Worm (Caenorhabditis elegans) whole organism, L4 larva: ENCODE data around the gene byn-1.

Source experiments
- F49E8.2 ChIP-seq: sonication (generic microtip); optimal IDR thresholded peaks from 2 replicates; lab custom pipeline; 2016; ENCODE audit warnings: missing compliant biosample characterization, mild to moderate bottlenecking, missing genetic modification characterization, borderline replicate concordance
- aha-1 ChIP-seq: fragments of 150-350 bp; peaks from one replicate; lab custom pipeline; 2014; ENCODE audit warnings: missing biosample characterization, missing genetic modification characterization
- nhr-77 ChIP-seq: fragments of 150-350 bp; optimal IDR thresholded peaks from 2 replicates; lab custom pipeline; 2014; ENCODE audit warnings: missing biosample characterization, missing genetic modification characterization
- pqm-1 ChIP-seq: sonication (generic microtip); optimal IDR thresholded peaks from 2 replicates; lab custom pipeline; 2017; ENCODE audit warnings: missing biosample characterization, missing genetic modification characterization
- skn-1 ChIP-seq: fragments of 150-350 bp; optimal IDR thresholded peaks from 2 replicates; lab custom pipeline; 2014; ENCODE audit warnings: missing biosample characterization, missing genetic modification characterization
- unc-62 ChIP-seq, 3 experiments: fragments of 150-350 bp in 1 of 3; sonication (generic microtip); optimal IDR thresholded peaks in 2 of 3; peaks in 1 of 3; 1 replicate in 1 of 3; 2 replicates in 2 of 3; lab custom pipeline; 2014 to 2017; ENCODE audit warnings: missing biosample characterization in 3 of 3, missing genetic modification characterization in 3 of 3, missing genetic modification reagents in 3 of 3, missing genotype in 1 of 3
- zip-2 ChIP-seq: fragments of 150-350 bp; optimal IDR thresholded peaks from 2 replicates; lab custom pipeline; 2014; ENCODE audit warnings: missing biosample characterization, missing genetic modification characterization
- ztf-11 ChIP-seq: fragments of 150-350 bp; optimal IDR thresholded peaks from 2 replicates; lab custom pipeline; 2014; ENCODE audit warnings: missing biosample characterization, missing genetic modification characterization

DNA sequence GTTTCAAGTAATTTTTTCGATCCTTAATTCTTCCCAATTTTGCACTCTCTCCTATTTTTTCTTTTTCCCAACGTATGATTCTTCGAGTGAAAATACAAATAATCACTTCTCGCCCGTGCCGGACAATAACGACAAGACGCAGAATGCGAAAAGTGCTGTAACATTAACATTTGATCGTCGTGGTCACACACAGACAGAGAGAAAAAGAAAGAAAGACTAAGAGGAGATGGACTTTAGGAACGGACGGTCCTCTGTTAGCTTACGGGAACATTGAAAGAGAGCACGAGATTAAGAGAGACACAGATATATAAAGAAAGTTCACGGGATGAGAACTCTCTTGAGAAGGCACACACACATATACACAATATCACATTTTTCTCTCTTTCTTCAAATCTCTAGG lies 16.1 kb downstream of the byn-1 start:
- no peak for TF ChIP-seq aha-1 (tag; lab: Kevin White, UChicago)
- no peak for TF ChIP-seq nhr-77 (tag; lab: Kevin White, UChicago)
- TF ChIP-seq ztf-11 (tag; lab: Kevin White, UChicago): no peak
- TF ChIP-seq unc-62 (GFP tag; optimal IDR thresholded peaks at IDR 0.05 in 1 of 2; lab: Kevin White, UChicago): no peak
- TF ChIP-seq unc-62 (tag; optimal IDR thresholded peaks at IDR 0.05; lab: Kevin White, UChicago): no peak
- TF ChIP-seq F49E8.2 (tag; lab: Kevin White, UChicago): no peak
- no peak for TF ChIP-seq zip-2 (tag; lab: Kevin White, UChicago)
- TF ChIP-seq pqm-1 (tag; lab: Kevin White, UChicago): no peak
- no peak for TF ChIP-seq skn-1 (tag; lab: Kevin White, UChicago)
